Worm (Caenorhabditis elegans): Measurements from ENCODE around the gene gst-22.

ce11 chrV:16204888-16205287 is 27.2 kb downstream of the gst-22 start, which contains the start of gene irld-26:
- no peak for TF ChIP-seq unc-62 (GFP tag; optimal IDR thresholded peaks at IDR 0.05)
- TF ChIP-seq pqm-1 (tag; optimal IDR thresholded peaks at IDR 0.05) = no peak
- no peak for TF ChIP-seq aly-2 (tag; optimal IDR thresholded peaks at IDR 0.05)
- TF ChIP-seq ceh-82 (tag; optimal IDR thresholded peaks at IDR 0.05) = no peak
- TF ChIP-seq elt-1 (tag; optimal IDR thresholded peaks at IDR 0.05) = no peak
